Worm (Caenorhabditis elegans) whole organism, L4 larva: ENCODE results near the gene sto-2.

ENCODE experiments used
- R02D3.7 ChIP-seq: fragments of 150-350 bp; sonication (generic microtip); optimal IDR thresholded peaks from 3 replicates; lab custom pipeline; 2014; ENCODE audit warnings: missing biosample characterization, missing genetic modification characterization
- ceh-20 ChIP-seq: fragments of 200-800 bp; sonication (Bioruptor generic); IDR thresholded peaks from 2 replicates; pipeline ENCODE4 v1.3.6; 2022; ENCODE audit warnings: missing genetic modification reagents, missing genetic modification characterization, missing compliant biosample characterization
- cey-2 ChIP-seq: sonication (generic microtip); optimal IDR thresholded peaks from 3 replicates; lab custom pipeline; 2017; ENCODE audit warnings: missing genetic modification characterization, mild to moderate bottlenecking, missing compliant biosample characterization, antibody characterized with exemption, borderline replicate concordance; ENCODE audit not compliant: insufficient read depth
- daf-8 ChIP-seq: fragments of 200-800 bp; sonication (Bioruptor generic); IDR thresholded peaks from 2 replicates; pipeline ENCODE4 v1.3.6; 2022; ENCODE audit warnings: missing genetic modification characterization, missing compliant biosample characterization
- dmd-6 ChIP-seq: fragments of 200-800 bp; sonication (Bioruptor generic); IDR thresholded peaks from 2 replicates; pipeline ENCODE4 v1.3.6; 2022; ENCODE audit warnings: missing genetic modification reagents, missing genetic modification characterization, missing compliant biosample characterization
- dpl-1 ChIP-seq: fragments of 150-350 bp; optimal IDR thresholded peaks from 2 replicates; lab custom pipeline; 2014; ENCODE audit warnings: missing biosample characterization, missing genetic modification reagents, missing genetic modification characterization
- mep-1 ChIP-seq: fragments of 150-350 bp; sonication (generic microtip); optimal IDR thresholded peaks from 3 replicates; lab custom pipeline; 2014; ENCODE audit warnings: missing biosample characterization, missing genetic modification characterization
- nhr-76 ChIP-seq: fragments of 150-350 bp; optimal IDR thresholded peaks from 2 replicates; lab custom pipeline; 2014; ENCODE audit warnings: missing biosample characterization, missing genetic modification characterization
- zag-1 ChIP-seq: fragments of 150-350 bp; optimal IDR thresholded peaks from 2 replicates; lab custom pipeline; 2014; ENCODE audit warnings: missing biosample characterization, missing genetic modification characterization

ce11 chrX:5289106-5289505, 34.1 kb downstream of the sto-2 start:
- TF ChIP-seq zag-1 (tag; lab: Kevin White, UChicago) (no peak), dmd-6 (GFP tag; lab: Robert Waterston, UW) (no peak), ceh-20 (no peak), R02D3.7 (tag; lab: Kevin White, UChicago) (no peak), mep-1 (no peak), cey-2 (no peak), nhr-76 (no peak), dpl-1 (GFP tag; lab: Kevin White, UChicago) (no peak), daf-8 (GFP tag; lab: Robert Waterston, UW) (no peak)
